Fruit fly (Drosophila melanogaster) whole organism, embryonic: ENCODE data around the gene CG8563.
A peak's percentile ranks its signal among the peaks of the same experiment; 100 is the strongest.

ENCODE experiments used
- ATbp ChIP-seq: fragments of 200-800 bp; sonication (Bioruptor generic); optimal IDR thresholded peaks from 2 replicates; lab custom pipeline; 2017; ENCODE audit warnings: missing biosample characterization, mild to moderate bottlenecking, missing genetic modification characterization, missing genetic modification reagents
- Atf-2 ChIP-seq: fragments of 200-800 bp; sonication (Bioruptor generic); optimal IDR thresholded peaks from 2 replicates; lab custom pipeline; 2016; ENCODE audit warnings: missing biosample characterization, missing genetic modification characterization
- Atf3 ChIP-seq: fragments of 200-800 bp; sonication (Bioruptor generic); optimal IDR thresholded peaks from 3 replicates; lab custom pipeline; 2016; ENCODE audit warnings: missing biosample characterization, missing genetic modification characterization
- Bgb ChIP-seq: fragments of 200-800 bp; sonication (Bioruptor generic); IDR thresholded peaks from 2 replicates; pipeline ENCODE4 v1.3.6; 2022; ENCODE audit warnings: missing biosample characterization, missing genetic modification characterization; ENCODE audit not compliant: partially characterized antibody
- CG11093 ChIP-seq: fragments of 200-800 bp; sonication (Bioruptor generic); IDR thresholded peaks from 3 replicates; pipeline ENCODE4 v1.3.6; 2022; ENCODE audit warnings: missing biosample characterization, missing genetic modification characterization
- CG11695 ChIP-seq: fragments of 200-800 bp; sonication (Bioruptor generic); IDR thresholded peaks from 3 replicates; pipeline ENCODE4 v1.3.6; 2022; ENCODE audit warnings: missing biosample characterization, missing genetic modification characterization
- CG12744 ChIP-seq: fragments of 200-800 bp; sonication (Bioruptor generic); optimal IDR thresholded peaks from 2 replicates; lab custom pipeline; 2016; ENCODE audit warnings: missing biosample characterization, missing genetic modification characterization
- CG13123 ChIP-seq: fragments of 200-800 bp; sonication (Bioruptor generic); optimal IDR thresholded peaks from 2 replicates; lab custom pipeline; 2016; ENCODE audit warnings: missing biosample characterization, missing genetic modification characterization
- CG13894 ChIP-seq: fragments of 200-800 bp; sonication (Bioruptor generic); optimal IDR thresholded peaks from 3 replicates; lab custom pipeline; 2018; ENCODE audit warnings: missing biosample characterization, mild to moderate bottlenecking, missing genetic modification characterization, moderate library complexity
- CG14014 ChIP-seq: fragments of 200-800 bp; sonication (Bioruptor generic); IDR thresholded peaks from 2 replicates; pipeline ENCODE4 v1.3.6; 2022; ENCODE audit warnings: missing biosample characterization, missing genetic modification characterization
- CG15601 ChIP-seq: fragments of 200-800 bp; sonication (Bioruptor generic); optimal IDR thresholded peaks from 3 replicates; lab custom pipeline; 2019; ENCODE audit warnings: missing biosample characterization, mild to moderate bottlenecking, missing genetic modification characterization, moderate library complexity
- CG1602 ChIP-seq: fragments of 200-800 bp; sonication (Bioruptor generic); optimal IDR thresholded peaks from 3 replicates; lab custom pipeline; 2016; ENCODE audit warnings: missing biosample characterization, missing genetic modification characterization
- CG17186 ChIP-seq: fragments of 200-800 bp; sonication (Bioruptor generic); optimal IDR thresholded peaks from 3 replicates; lab custom pipeline; 2017; ENCODE audit warnings: missing biosample characterization, missing genetic modification reagents, missing genetic modification characterization
- CG2116 ChIP-seq: fragments of 200-800 bp; sonication (Bioruptor generic); optimal IDR thresholded peaks from 3 replicates; lab custom pipeline; 2018; ENCODE audit warnings: missing biosample characterization, mild to moderate bottlenecking, missing genetic modification characterization
- CG31441 ChIP-seq: fragments of 200-800 bp; sonication (Bioruptor generic); IDR thresholded peaks from 2 replicates; pipeline ENCODE4 v1.3.6; 2022; ENCODE audit warnings: missing biosample characterization, missing genetic modification characterization
- CG3726 ChIP-seq: fragments of 200-800 bp; sonication (Bioruptor generic); IDR thresholded peaks from 3 replicates; pipeline ENCODE4, ENCODE4 v1.3.6; 2022; ENCODE audit warnings: missing biosample characterization, missing genetic modification characterization
- CG4404 ChIP-seq: fragments of 200-800 bp; sonication (Bioruptor generic); IDR thresholded peaks from 2 replicates; pipeline ENCODE4 v1.3.6; 2022; ENCODE audit warnings: missing biosample characterization, missing genetic modification characterization
- CG4707 ChIP-seq: fragments of 200-800 bp; sonication (Bioruptor generic); optimal IDR thresholded peaks from 2 replicates; lab custom pipeline; 2018; ENCODE audit warnings: missing biosample characterization, mild to moderate bottlenecking, missing genetic modification characterization, moderate library complexity
- CG7556 ChIP-seq: fragments of 200-800 bp; sonication (Bioruptor generic); optimal IDR thresholded peaks from 2 replicates; lab custom pipeline; 2017; ENCODE audit warnings: missing biosample characterization, mild to moderate bottlenecking, missing genetic modification characterization
- CG7928 ChIP-seq: fragments of 200-800 bp; sonication (Bioruptor generic); optimal IDR thresholded peaks from 2 replicates; lab custom pipeline; 2017; ENCODE audit warnings: missing biosample characterization, mild to moderate bottlenecking, missing genetic modification characterization
- CG8290 ChIP-seq, 3 experiments: fragments of 200-800 bp; sonication (Bioruptor generic); optimal IDR thresholded peaks; 2 replicates each; lab custom pipeline; 2016 to 2019; ENCODE audit warnings: missing biosample characterization in 3 of 3, missing genetic modification characterization in 3 of 3, mild to moderate bottlenecking in 2 of 3, moderate library complexity in 1 of 3
- CG9797 ChIP-seq: fragments of 200-800 bp; sonication (Bioruptor generic); optimal IDR thresholded peaks from 3 replicates; lab custom pipeline; 2018; ENCODE audit warnings: missing biosample characterization, mild to moderate bottlenecking, missing genetic modification characterization
- Dad ChIP-seq: fragments of 200-800 bp; sonication (Bioruptor generic); optimal IDR thresholded peaks from 3 replicates; lab custom pipeline; 2016; ENCODE audit warnings: missing biosample characterization, missing genetic modification characterization
- E2f2 ChIP-seq: fragments of 200-800 bp; sonication (Bioruptor generic); IDR thresholded peaks from 2 replicates; pipeline ENCODE4 v1.3.6; 2022; ENCODE audit warnings: missing biosample characterization, missing genetic modification characterization
- Eip74EF ChIP-seq, 2 experiments: fragments of 200-800 bp in 1 of 2; fragments of >200 bp in 1 of 2; sonication (Bioruptor generic) in 1 of 2; optimal IDR thresholded peaks; 2 replicates each; lab custom pipeline; 2017 to 2019; ENCODE audit warnings: missing biosample characterization in 2 of 2, missing genetic modification characterization in 2 of 2, mild to moderate bottlenecking in 1 of 2, moderate library complexity in 1 of 2
- Ets65A ChIP-seq: fragments of 200-800 bp; sonication (Bioruptor generic); peaks from one replicate; lab custom pipeline; 2016; ENCODE audit warnings: missing biosample characterization, missing genetic modification characterization
- Fer2 ChIP-seq: fragments of 200-800 bp; sonication (Bioruptor generic); optimal IDR thresholded peaks from 2 replicates; lab custom pipeline; 2018; ENCODE audit warnings: missing biosample characterization, mild to moderate bottlenecking, missing genetic modification characterization, moderate library complexity
- Hr78 ChIP-seq, 2 experiments: fragments of 200-800 bp in 1 of 2; fragments of >200 bp in 1 of 2; sonication (Bioruptor generic) in 1 of 2; optimal IDR thresholded peaks; 2 replicates each; lab custom pipeline; 2017 to 2019; ENCODE audit warnings: missing biosample characterization in 2 of 2, missing genetic modification characterization in 2 of 2, mild to moderate bottlenecking in 1 of 2, moderate library complexity in 1 of 2
- Rfx ChIP-seq: fragments of 200-800 bp; sonication (Bioruptor generic); IDR thresholded peaks from 2 replicates; pipeline ENCODE4 v1.3.6; 2022; ENCODE audit warnings: missing biosample characterization, missing genetic modification characterization
- Scr ChIP-seq: fragments of 200-800 bp; sonication (Bioruptor generic); IDR thresholded peaks from 2 replicates; pipeline ENCODE4 v1.3.6; 2022; ENCODE audit warnings: missing biosample characterization, missing genetic modification characterization; ENCODE audit not compliant: partially characterized antibody
- Taf1 ChIP-seq: fragments of 200-800 bp; sonication (Bioruptor generic); IDR thresholded peaks from 2 replicates; pipeline ENCODE4 v1.3.6; 2022; ENCODE audit warnings: missing biosample characterization, missing genetic modification characterization
- Trl ChIP-seq, 3 experiments: fragments of >200 bp in 2 of 3; fragments of 200-800 bp in 1 of 3; sonication (Bioruptor generic) in 1 of 3; optimal IDR thresholded peaks; 2 replicates in 1 of 3; 3 replicates in 2 of 3; lab custom pipeline; 2016 to 2017; ENCODE audit warnings: missing biosample characterization in 1 of 3, missing genetic modification characterization in 1 of 3
- ase ChIP-seq: fragments of 200-800 bp; sonication (Bioruptor generic); IDR thresholded peaks from 3 replicates; pipeline ENCODE4 v1.3.6; 2022; ENCODE audit warnings: missing biosample characterization, missing genetic modification characterization
- ci ChIP-seq: fragments of 200-800 bp; sonication (Bioruptor generic); IDR thresholded peaks from 3 replicates; pipeline ENCODE4 v1.3.6; 2022; ENCODE audit warnings: missing biosample characterization, missing genetic modification characterization
- crp ChIP-seq, 2 experiments: fragments of 200-800 bp; sonication (Bioruptor generic); optimal IDR thresholded peaks; 2 replicates in 1 of 2; 3 replicates in 1 of 2; lab custom pipeline; 2017; ENCODE audit warnings: missing biosample characterization in 2 of 2, missing genetic modification characterization in 2 of 2, mild to moderate bottlenecking in 1 of 2, moderate library complexity in 1 of 2
- gcm ChIP-seq: fragments of 200-800 bp; sonication (Bioruptor generic); optimal IDR thresholded peaks from 2 replicates; lab custom pipeline; 2019; ENCODE audit warnings: missing biosample characterization, mild to moderate bottlenecking, missing genetic modification characterization, moderate library complexity
- ham ChIP-seq: fragments of 200-800 bp; sonication (Bioruptor generic); IDR thresholded peaks from 2 replicates; pipeline ENCODE4 v1.3.6; 2022; ENCODE audit warnings: missing biosample characterization, missing genetic modification characterization
- hb ChIP-seq: fragments of 200-800 bp; sonication (Bioruptor generic); IDR thresholded peaks from 3 replicates; pipeline ENCODE4 v1.3.6; 2022; ENCODE audit warnings: missing biosample characterization, missing genetic modification characterization; ENCODE audit not compliant: partially characterized antibody
- insv ChIP-seq, 2 experiments: fragments of 200-800 bp; sonication (Bioruptor generic); optimal IDR thresholded peaks; 3 replicates each; lab custom pipeline; 2016 to 2018; ENCODE audit warnings: missing biosample characterization in 2 of 2, missing genetic modification characterization in 2 of 2
- pb ChIP-seq: fragments of 200-800 bp; sonication (Bioruptor generic); optimal IDR thresholded peaks from 3 replicates; lab custom pipeline; 2016; ENCODE audit warnings: missing biosample characterization, missing genetic modification characterization
- peb ChIP-seq: fragments of 200-800 bp; sonication (Bioruptor generic); IDR thresholded peaks from 2 replicates; pipeline ENCODE4 v1.3.6; 2022; ENCODE audit warnings: missing biosample characterization, missing genetic modification characterization
- pfk ChIP-seq: fragments of 200-800 bp; sonication (Bioruptor generic); optimal IDR thresholded peaks from 2 replicates; lab custom pipeline; 2018; ENCODE audit warnings: missing biosample characterization, mild to moderate bottlenecking, missing genetic modification characterization, moderate library complexity
- sima ChIP-seq: fragments of 200-800 bp; sonication (Bioruptor generic); optimal IDR thresholded peaks from 2 replicates; lab custom pipeline; 2016; ENCODE audit warnings: missing biosample characterization, missing genetic modification characterization
- sob ChIP-seq: fragments of 200-800 bp; sonication (Bioruptor generic); IDR thresholded peaks from 2 replicates; pipeline ENCODE4 v1.3.6; 2022; ENCODE audit warnings: missing biosample characterization, missing genetic modification characterization
- tll ChIP-seq, 2 experiments: fragments of 200-800 bp in 1 of 2; fragments of >200 bp in 1 of 2; sonication (Bioruptor generic) in 1 of 2; optimal IDR thresholded peaks; 2 replicates each; lab custom pipeline; 2017 to 2019; ENCODE audit warnings: missing biosample characterization in 2 of 2, missing genetic modification characterization in 2 of 2, mild to moderate bottlenecking in 1 of 2, moderate library complexity in 1 of 2
- unpg ChIP-seq: fragments of 200-800 bp; sonication (Bioruptor generic); optimal IDR thresholded peaks from 3 replicates; lab custom pipeline; 2018; ENCODE audit warnings: missing biosample characterization, mild to moderate bottlenecking, missing genetic modification characterization, moderate library complexity
- yki ChIP-seq: fragments of >200 bp; optimal IDR thresholded peaks from 3 replicates; lab custom pipeline; 2018
- zen ChIP-seq: fragments of 200-800 bp; sonication (Bioruptor generic); optimal IDR thresholded peaks from 3 replicates; lab custom pipeline; 2018; ENCODE audit warnings: missing biosample characterization, mild to moderate bottlenecking, missing genetic modification characterization, moderate library complexity

Gene CG8563

dm6 chr3L:7381359-7381976 is 9.1 kb upstream of the CG8563 start, which contains the start of the genes SMSr and smid (continued):
- TF ChIP-seq CG7928 (GFP tag; lab: Kevin White, UChicago) (no peak), Bgb (GFP tag; lab: Robert Waterston, UW) (peak; percentile 86), ase (0 out of 3 replicates have a peak, but pooled peaks have one; percentile 42), Hr78 (GFP tag; optimal IDR thresholded peaks at IDR 0.05; lab: Kevin White, UChicago) (no peak), Taf1 (GFP tag; lab: Robert Waterston, UW) (no peak; the same call in 1 of the 2 replicates), CG4404 (GFP tag; lab: Robert Waterston, UW) (peak; percentile 56; the same call in 1 of the 2 replicates), unpg (GFP tag; lab: Kevin White, UChicago) (no peak), CG11093 (GFP tag; lab: Robert Waterston, UW) (0 out of 3 replicates have a peak, but pooled peaks have one; percentile 25), CG17186 (peak; percentile 9), CG9797 (GFP tag; lab: Kevin White, UChicago) (peak; percentile 42), CG13123 (peak; percentile 23), pb (GFP tag; lab: Kevin White, UChicago) (no peak), E2f2 (GFP tag; lab: Robert Waterston, UW) (peak; percentile 24; the same call in 1 of the 2 replicates), ci (0 out of 3 replicates have a peak, but pooled peaks have one; percentile 26), CG4707 (GFP tag; lab: Kevin White, UChicago) (no peak), Eip74EF (GFP tag; optimal IDR thresholded peaks at IDR 0.05; lab: Kevin White, UChicago) (peak; percentile 25 to 73), CG12744 (GFP tag; lab: Kevin White, UChicago) (no peak), CG3726 (GFP tag; lab: Robert Waterston, UW) (no peak), sima (GFP tag; lab: Kevin White, UChicago) (no peak), crp (GFP tag; optimal IDR thresholded peaks at IDR 0.05; lab: Kevin White, UChicago) (peak; percentile 83 to 99), CG11695 (GFP tag; lab: Robert Waterston, UW) (no peak), Trl (optimal IDR thresholded peaks at IDR 0.05; lab: Kevin White, UChicago) (peak; percentile 82 to 88), Trl (GFP tag; optimal IDR thresholded peaks at IDR 0.05; lab: Kevin White, UChicago) (peak; percentile 43), CG31441 (peak; percentile 69), Atf-2 (GFP tag; lab: Kevin White, UChicago) (no peak), ATbp (no peak), ham (GFP tag; lab: Robert Waterston, UW) (no peak), CG2116 (GFP tag; lab: Kevin White, UChicago) (peak; percentile 88), yki (lab: Kevin White, UChicago) (no peak), zen (tag; lab: Kevin White, UChicago) (peak; percentile 77), tll (GFP tag; optimal IDR thresholded peaks at IDR 0.05; lab: Kevin White, UChicago) (peak; percentile 80 to 96), hb (peak; percentile 84), CG1602 (peak; percentile 61), CG13894 (peak; percentile 27), gcm (GFP tag; lab: Kevin White, UChicago) (peak; percentile 54), CG7556 (GFP tag; lab: Kevin White, UChicago) (peak; percentile 44), Rfx (GFP tag; lab: Robert Waterston, UW) (peak; percentile 71), sob (peak; percentile 52), Ets65A (peak; percentile 96), peb (no peak), CG14014 (no peak; the same call in 1 of the 2 replicates), pfk (GFP tag; lab: Kevin White, UChicago) (peak; percentile 26), CG8290 (GFP tag; optimal IDR thresholded peaks at IDR 0.05; lab: Kevin White, UChicago) (peak; percentile 45), CG8290 (tag; optimal IDR thresholded peaks at IDR 0.05; lab: Kevin White, UChicago) (peak in 1 of 2 experiments; percentile 4), CG15601 (tag; lab: Kevin White, UChicago) (no peak), Atf3 (GFP tag; lab: Kevin White, UChicago) (peak; percentile 20), Fer2 (no peak), Scr (GFP tag; lab: Robert Waterston, UW) (peak; percentile 92), Dad (GFP tag; lab: Kevin White, UChicago) (no peak), insv (GFP tag; optimal IDR thresholded peaks at IDR 0.05; lab: Kevin White, UChicago) (peak in 1 of 2 experiments; percentile 44)
